Worm (Caenorhabditis elegans): Measurements from ENCODE around the gene Y39A1A.21.

DNA sequence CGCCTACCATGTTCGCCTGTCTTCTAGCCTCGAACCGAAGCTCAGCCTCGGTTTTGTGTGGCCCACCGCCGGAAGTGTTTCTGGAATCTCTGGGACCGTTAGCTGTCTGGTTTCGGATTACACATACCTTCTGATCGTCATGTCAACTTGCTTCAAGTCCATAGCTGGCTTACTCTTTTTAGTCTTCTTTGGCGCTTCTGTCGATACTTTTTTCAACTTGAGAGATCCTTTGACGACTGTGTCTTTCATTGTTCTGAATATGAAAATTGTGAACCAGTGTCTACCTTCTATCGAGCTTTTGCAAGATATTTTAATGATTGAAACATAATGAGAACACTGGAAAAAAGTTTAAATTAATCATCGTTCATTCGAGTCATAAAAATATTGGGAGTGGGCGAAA, 33.7 kb upstream of the Y39A1A.21 start, which contains the start of gene K01G5.8:
- TF ChIP-seq blmp-1 (tag; optimal IDR thresholded peaks at IDR 0.05) (no peak), nhr-76 (tag; optimal IDR thresholded peaks at IDR 0.05) (no peak), lsy-2 (tag; optimal IDR thresholded peaks at IDR 0.05) (no peak), ces-1 (GFP tag; optimal IDR thresholded peaks at IDR 0.05) (no peak), sptf-1 (tag; optimal IDR thresholded peaks at IDR 0.05) (no peak), ceh-43 (GFP tag; optimal IDR thresholded peaks at IDR 0.05) (no peak)

Measured in whole organism, mixed stage, embryonic.